Worm (Caenorhabditis elegans): Measurements from ENCODE around the gene rbm-25.

Gene rbm-25

ce11 chrV:12467755-12468154 lies 30.3 kb upstream of the rbm-25 start (continued):
- TF ChIP-seq mes-2 (tag; optimal IDR thresholded peaks at IDR 0.05; ENCODE audit: poor library complexity, severe bottlenecking) (peak; percentile 42), nhr-77 (tag; optimal IDR thresholded peaks at IDR 0.05) (peak; percentile 71), unc-62 (GFP tag; optimal IDR thresholded peaks at IDR 0.05 in 1 of 2) (peak in 1 of 2 experiments; percentile 72), unc-62 (tag; optimal IDR thresholded peaks at IDR 0.05) (no peak), ceh-82 (tag; optimal IDR thresholded peaks at IDR 0.05) (no peak)

ce11 chrV:12468363-12468762 lies 29.6 kb upstream of the rbm-25 start, which contains the start of gene F28C1.3:
Gene F28C1.3 (plus strand): TSS chrV:12468663.
- no peak for TF ChIP-seq madf-5 (GFP tag; IDR thresholded peaks at IDR 0.05)
- no peak for TF ChIP-seq F10B5.3 (tag; optimal IDR thresholded peaks at IDR 0.05)
- TF ChIP-seq zfp-2 (tag; optimal IDR thresholded peaks at IDR 0.05): no peak
- no peak for TF ChIP-seq lir-3 (tag; optimal IDR thresholded peaks at IDR 0.05)
- TF ChIP-seq nhr-237 (tag; optimal IDR thresholded peaks at IDR 0.05): no peak
- TF ChIP-seq ceh-82 (tag; optimal IDR thresholded peaks at IDR 0.05): no peak
- TF ChIP-seq skn-1 (tag; optimal IDR thresholded peaks at IDR 0.05): no peak
- TF ChIP-seq mep-1 (tag; optimal IDR thresholded peaks at IDR 0.05): no peak
- TF ChIP-seq lin-29 (GFP tag; IDR thresholded peaks at IDR 0.05): no peak
- no peak for TF ChIP-seq ces-1 (GFP tag; optimal IDR thresholded peaks at IDR 0.05)
- no peak for TF ChIP-seq ceh-28 (tag; optimal IDR thresholded peaks at IDR 0.05)
- TF ChIP-seq lin-1 (GFP tag; IDR thresholded peaks at IDR 0.05): no peak
- TF ChIP-seq ceh-20 (GFP tag; IDR thresholded peaks at IDR 0.05): no peak

ce11 chrV:12470324-12470723 lies 27.7 kb upstream of the rbm-25 start:
- TF ChIP-seq unc-62 (GFP tag; optimal IDR thresholded peaks at IDR 0.05 in 1 of 2) (peak in 1 of 2 experiments; percentile 96), unc-62 (tag; optimal IDR thresholded peaks at IDR 0.05) (no peak), dpl-1 (GFP tag; optimal IDR thresholded peaks at IDR 0.05) (no peak)

ce11 chrV:12475360-12475759 lies 22.7 kb upstream of the rbm-25 start:
- TF ChIP-seq daf-16 (GFP tag; optimal IDR thresholded peaks at IDR 0.05) (no peak), daf-16 (tag; optimal IDR thresholded peaks at IDR 0.05) (peak; percentile 88), pqm-1 (tag; optimal IDR thresholded peaks at IDR 0.05) (peak; percentile 78), T20F7.1 (GFP tag; optimal IDR thresholded peaks at IDR 0.05) (peak; percentile 48), aha-1 (tag) (peak; percentile 90), php-3 (GFP tag; IDR thresholded peaks at IDR 0.05) (peak; percentile 25; the same call in 1 of the 2 replicates), hlh-30 (tag; optimal IDR thresholded peaks at IDR 0.05; ENCODE audit: insufficient read depth) (peak; percentile 75), nhr-77 (tag; optimal IDR thresholded peaks at IDR 0.05) (peak; percentile 66), dmd-6 (GFP tag; IDR thresholded peaks at IDR 0.05) (peak; percentile 72), dve-1 (tag; optimal IDR thresholded peaks at IDR 0.05; ENCODE audit: insufficient read depth) (peak; percentile 76), hlh-11 (tag; optimal IDR thresholded peaks at IDR 0.05) (peak; percentile 80), mdt-29 (GFP tag; IDR thresholded peaks at IDR 0.05) (peak; percentile 32; the same call in 1 of the 2 replicates), jun-1 (tag; optimal IDR thresholded peaks at IDR 0.05) (no peak), lin-1 (GFP tag; IDR thresholded peaks at IDR 0.05) (no peak), nhr-28 (tag; optimal IDR thresholded peaks at IDR 0.05) (peak; percentile 62), hmg-1.1 (GFP tag; IDR thresholded peaks at IDR 0.05) (no peak), mep-1 (tag; optimal IDR thresholded peaks at IDR 0.05) (peak; percentile 46), Y105C5A.15 (GFP tag; IDR thresholded peaks at IDR 0.05) (no peak)

- no peak for TF ChIP-seq nhr-41 (GFP tag; IDR thresholded peaks at IDR 0.05)
- TF ChIP-seq hlh-11 (tag; optimal IDR thresholded peaks at IDR 0.05): peak; percentile 50
- 0 out of 2 replicates have a peak, but pooled peaks have one; percentile 34 for TF ChIP-seq zfp-3 (GFP tag; conservative IDR thresholded peaks at IDR 0.05)
- TF ChIP-seq madf-9 (GFP tag; conservative IDR thresholded peaks at IDR 0.05): peak; percentile 44; the same call in 1 of the 2 replicates
- peak in 1 of 2 experiments; percentile 65 for TF ChIP-seq unc-62 (GFP tag; optimal IDR thresholded peaks at IDR 0.05 in 1 of 2)
- no peak for TF ChIP-seq unc-62 (tag; optimal IDR thresholded peaks at IDR 0.05)
- 0 out of 2 replicates have a peak, but pooled peaks have one; percentile 10 for TF ChIP-seq ctbp-1 (GFP tag; IDR thresholded peaks at IDR 0.05)
- no peak for TF ChIP-seq ceh-82 (tag; optimal IDR thresholded peaks at IDR 0.05)
- no peak for TF ChIP-seq F49E8.2 (tag; optimal IDR thresholded peaks at IDR 0.05; ENCODE audit: borderline replicate concordance)
- TF ChIP-seq daf-16 (GFP tag; optimal IDR thresholded peaks at IDR 0.05): peak in 1 of 2 experiments; percentile 12
- no peak for TF ChIP-seq daf-16 (tag; optimal IDR thresholded peaks at IDR 0.05)
- TF ChIP-seq set-16 (GFP tag; IDR thresholded peaks at IDR 0.05): peak; percentile 54
- TF ChIP-seq fos-1 (tag; optimal IDR thresholded peaks at IDR 0.05): no peak
- peak; percentile 41 for TF ChIP-seq nhr-11 (tag; optimal IDR thresholded peaks at IDR 0.05)
These were observed 20.9 kb upstream of the rbm-25 start for ce11 chrV:12477139-12477538.
